Worm (Caenorhabditis elegans): Measurements from ENCODE around the gene clec-177.

- no peak for TF ChIP-seq ama-1 (optimal IDR thresholded peaks at IDR 0.05)
- TF ChIP-seq ceh-13 (GFP tag; optimal IDR thresholded peaks at IDR 0.05) = no peak
- TF ChIP-seq tra-4 (tag; optimal IDR thresholded peaks at IDR 0.05) = no peak
- TF ChIP-seq flt-1 (GFP tag; IDR thresholded peaks at IDR 0.05) = no peak
Observed at ce11 chrIV:4986246-4986645, at the start of gene clec-177.

Data from whole organism, early embryonic.